Fruit fly (Drosophila melanogaster): ENCODE measurements around the gene Cpr67Fb.

Gene Cpr67Fb

dm6 chr3L:10867778-10868382 is 26.1 kb upstream of the Cpr67Fb start (continued):
- TF ChIP-seq Hr38 (GFP tag; optimal IDR thresholded peaks at IDR 0.05) (no peak), CG32006 (GFP tag; optimal IDR thresholded peaks at IDR 0.05) (peak; percentile 45), vri (GFP tag; optimal IDR thresholded peaks at IDR 0.05) (peak; percentile 78), pdm3 (GFP tag; optimal IDR thresholded peaks at IDR 0.05) (peak; percentile 5), CG8119 (GFP tag; IDR thresholded peaks at IDR 0.05) (peak; percentile 82), Ets96B (tag; optimal IDR thresholded peaks at IDR 0.05) (peak; percentile 51), Eip78C (GFP tag) (peak; percentile 58), CG10669 (GFP tag; optimal IDR thresholded peaks at IDR 0.05) (peak; percentile 21)

- 0 out of 3 replicates have a peak, but pooled peaks have one; percentile 18 for TF ChIP-seq eg (GFP tag; IDR thresholded peaks at IDR 0.05)
- no peak for TF ChIP-seq Eip75B (GFP tag; optimal IDR thresholded peaks at IDR 0.05)
Observed at dm6 chr3L:10869144-10869543, 24.8 kb upstream of the Cpr67Fb start.

dm6 chr3L:10870087-10870486 is 23.9 kb upstream of the Cpr67Fb start:
- TF ChIP-seq Met (GFP tag; optimal IDR thresholded peaks at IDR 0.05), result no peak

dm6 chr3L:10871534-10871933 is 22.4 kb upstream of the Cpr67Fb start:
- no peak for TF ChIP-seq CG3919 (GFP tag; optimal IDR thresholded peaks at IDR 0.05)
- TF ChIP-seq Eip78C (GFP tag), result no peak
- no peak for TF ChIP-seq CG32006 (GFP tag; optimal IDR thresholded peaks at IDR 0.05)
- TF ChIP-seq Ets21C (GFP tag; optimal IDR thresholded peaks at IDR 0.05), result no peak
- no peak for TF ChIP-seq achi (GFP tag; optimal IDR thresholded peaks at IDR 0.05)
- no peak for TF ChIP-seq cyc (GFP tag; optimal IDR thresholded peaks at IDR 0.05)
- no peak for TF ChIP-seq pdm3 (GFP tag; optimal IDR thresholded peaks at IDR 0.05)
- no peak for TF ChIP-seq CG11294 (GFP tag; IDR thresholded peaks at IDR 0.05)
- TF ChIP-seq CG8632 (GFP tag; optimal IDR thresholded peaks at IDR 0.05), result no peak
- no peak for TF ChIP-seq svp (GFP tag)
- no peak for TF ChIP-seq CG6808 (GFP tag; optimal IDR thresholded peaks at IDR 0.05)

- TF ChIP-seq Sox15 (GFP tag; optimal IDR thresholded peaks at IDR 0.05), result no peak
- TF ChIP-seq CG6808 (GFP tag; optimal IDR thresholded peaks at IDR 0.05), result no peak
- no peak for TF ChIP-seq Eip75B (GFP tag; optimal IDR thresholded peaks at IDR 0.05)
- no peak for TF ChIP-seq dsx (GFP tag; optimal IDR thresholded peaks at IDR 0.05; ENCODE audit: poor library complexity, severe bottlenecking)
- TF ChIP-seq esn (GFP tag; optimal IDR thresholded peaks at IDR 0.05), result no peak
- no peak for TF ChIP-seq CG3032 (tag; optimal IDR thresholded peaks at IDR 0.05)
- TF ChIP-seq Ets96B (tag; optimal IDR thresholded peaks at IDR 0.05), result no peak
- no peak for TF ChIP-seq achi (GFP tag; optimal IDR thresholded peaks at IDR 0.05)
Observed at dm6 chr3L:10876036-10876435, 17.9 kb upstream of the Cpr67Fb start.

dm6 chr3L:10878842-10879241 is 15.1 kb upstream of the Cpr67Fb start, which contains the start of the genes CG6418 and Blos4:
CG6418 (minus strand) TSS chr3L:10879037.
Blos4 (plus strand) TSS chr3L:10879085.
- TF ChIP-seq CG6276 (GFP tag; optimal IDR thresholded peaks at IDR 0.05) (no peak), Hr39 (GFP tag; optimal IDR thresholded peaks at IDR 0.05) (no peak), Gug (GFP tag; IDR thresholded peaks at IDR 0.05) (no peak), fkh (GFP tag; optimal IDR thresholded peaks at IDR 0.05) (no peak), Eip75B (GFP tag; optimal IDR thresholded peaks at IDR 0.05) (no peak), Sox14 (GFP tag; optimal IDR thresholded peaks at IDR 0.05) (peak; percentile 11), CG10669 (GFP tag; optimal IDR thresholded peaks at IDR 0.05) (no peak), Blimp-1 (GFP tag; optimal IDR thresholded peaks at IDR 0.05) (peak; percentile 79), Sox102F (GFP tag; optimal IDR thresholded peaks at IDR 0.05) (no peak)

Measured in whole organism, prepupa.